In the genomic region with DNA sequence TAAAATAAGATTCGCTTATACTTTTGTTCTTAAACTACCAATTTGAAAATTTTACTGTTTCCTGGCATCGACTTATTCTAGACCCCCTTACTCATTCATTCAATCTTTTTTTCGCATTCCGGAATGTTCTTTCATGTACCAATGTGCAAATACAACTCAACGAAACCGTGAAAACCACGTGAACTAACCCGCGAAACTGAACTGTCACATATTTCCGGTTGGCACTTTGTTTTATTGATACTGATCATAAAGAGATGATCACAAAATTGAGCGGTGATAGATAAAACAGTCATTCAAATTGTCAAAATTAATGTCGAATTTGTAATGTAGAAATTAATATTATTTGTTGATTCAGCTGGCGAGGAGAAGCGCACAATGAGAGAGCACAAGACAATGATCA, we compare ENCODE assay signal across 4 worm cellular contexts.
TF ChIP-seq lines count a peak whose summit lies in the region.

No protein-coding gene starts in this region.

TF ChIP-seq in whole organism, L1 larva, 84 proteins besides CTCF, POLR2A, EP300 and RAD21 (continued from another document):
- TF ChIP-seq swsn-7 (tag; optimal IDR thresholded peaks at IDR 0.05; lab: Kevin White, UChicago) = no peak
- peak; percentile 57 for TF ChIP-seq nhr-20 (tag; optimal IDR thresholded peaks at IDR 0.05; lab: Kevin White, UChicago)
- TF ChIP-seq nhr-90 (tag; optimal IDR thresholded peaks at IDR 0.05; lab: Kevin White, UChicago; ENCODE audit: poor library complexity) = peak; percentile 34
- no peak for TF ChIP-seq unc-130 (tag; optimal IDR thresholded peaks at IDR 0.05; lab: Kevin White, UChicago)
- no peak for TF ChIP-seq nhr-77 (tag; optimal IDR thresholded peaks at IDR 0.05; lab: Kevin White, UChicago)
TF ChIP-seq in whole organism, L1 larva: peak in this region for 9.

TF ChIP-seq in whole organism, L2 larva, 48 proteins besides CTCF, POLR2A, EP300 and RAD21 (continued from another document):
- TF ChIP-seq elt-3 (tag; optimal IDR thresholded peaks at IDR 0.05; lab: Kevin White, UChicago) (no peak), nhr-21 (tag; optimal IDR thresholded peaks at IDR 0.05; lab: Kevin White, UChicago) (peak; percentile 16), sma-3 (GFP tag; optimal IDR thresholded peaks at IDR 0.05; lab: Kevin White, UChicago) (no peak), zag-1 (tag; optimal IDR thresholded peaks at IDR 0.05; lab: Kevin White, UChicago) (no peak), skn-1 (tag; optimal IDR thresholded peaks at IDR 0.05; lab: Kevin White, UChicago) (no peak), lin-11 (tag; optimal IDR thresholded peaks at IDR 0.05; lab: Kevin White, UChicago) (no peak), lin-13 (GFP tag; optimal IDR thresholded peaks at IDR 0.05; lab: Kevin White, UChicago) (no peak), elt-1 (tag; optimal IDR thresholded peaks at IDR 0.05; lab: Kevin White, UChicago) (no peak), ceh-16 (tag; optimal IDR thresholded peaks at IDR 0.05; lab: Kevin White, UChicago) (no peak), crh-2 (tag; optimal IDR thresholded peaks at IDR 0.05; lab: Kevin White, UChicago) (peak; percentile 51), nhr-12 (tag; optimal IDR thresholded peaks at IDR 0.05; lab: Kevin White, UChicago) (no peak), fos-1 (tag; optimal IDR thresholded peaks at IDR 0.05; lab: Kevin White, UChicago) (peak; percentile 13), nhr-129 (tag; optimal IDR thresholded peaks at IDR 0.05; lab: Kevin White, UChicago) (no peak), ztf-11 (tag; optimal IDR thresholded peaks at IDR 0.05; lab: Kevin White, UChicago) (no peak), sem-4 (tag; optimal IDR thresholded peaks at IDR 0.05; lab: Kevin White, UChicago) (no peak), nhr-237 (tag; optimal IDR thresholded peaks at IDR 0.05; lab: Kevin White, UChicago) (no peak), dmd-4 (tag; optimal IDR thresholded peaks at IDR 0.05; lab: Kevin White, UChicago) (no peak)

TF ChIP-seq in whole organism, L4 larva, 104 proteins besides CTCF, POLR2A, EP300 and RAD21 (continued from another document):
- peak; percentile 26 for TF ChIP-seq nhr-77 (tag; optimal IDR thresholded peaks at IDR 0.05; lab: Kevin White, UChicago)
- TF ChIP-seq php-3 (GFP tag; IDR thresholded peaks at IDR 0.05; lab: Robert Waterston, UW) = peak; percentile 93
- peak; percentile 8 to 55 for TF ChIP-seq mdl-1 (tag; optimal IDR thresholded peaks at IDR 0.05; lab: Kevin White, UChicago)
- no peak for TF ChIP-seq zip-2 (tag; optimal IDR thresholded peaks at IDR 0.05; lab: Kevin White, UChicago)
- TF ChIP-seq unc-62 (GFP tag; optimal IDR thresholded peaks at IDR 0.05 in 1 of 2; lab: Kevin White, UChicago) = peak; percentile 54 to 70
- TF ChIP-seq unc-62 (tag; optimal IDR thresholded peaks at IDR 0.05; lab: Kevin White, UChicago) = no peak
- no peak for TF ChIP-seq mes-2 (tag; optimal IDR thresholded peaks at IDR 0.05; lab: Kevin White, UChicago; ENCODE audit: poor library complexity, severe bottlenecking)
- TF ChIP-seq nhr-76 (tag; optimal IDR thresholded peaks at IDR 0.05; lab: Kevin White, UChicago) = no peak
- TF ChIP-seq zip-11 (GFP tag; IDR thresholded peaks at IDR 0.05; lab: Robert Waterston, UW) = no peak
- TF ChIP-seq zfp-3 (GFP tag; conservative IDR thresholded peaks at IDR 0.05; lab: Robert Waterston, UW) = no peak
- no peak for TF ChIP-seq jun-1 (tag; optimal IDR thresholded peaks at IDR 0.05; lab: Kevin White, UChicago)
- peak in 1 of 2 experiments; percentile 35 for TF ChIP-seq daf-16 (GFP tag; optimal IDR thresholded peaks at IDR 0.05; lab: Kevin White, UChicago)
- TF ChIP-seq daf-16 (tag; optimal IDR thresholded peaks at IDR 0.05; lab: Kevin White, UChicago) = peak; percentile 86
- TF ChIP-seq saeg-2 (GFP tag; IDR thresholded peaks at IDR 0.05; lab: Robert Waterston, UW) = no peak
- TF ChIP-seq nhr-102 (tag; optimal IDR thresholded peaks at IDR 0.05; lab: Kevin White, UChicago) = peak; percentile 47
- TF ChIP-seq nhr-48 (tag; optimal IDR thresholded peaks at IDR 0.05; lab: Kevin White, UChicago) = peak; percentile 82
- TF ChIP-seq madf-5 (GFP tag; IDR thresholded peaks at IDR 0.05; lab: Robert Waterston, UW) = no peak
- peak; percentile 94 for TF ChIP-seq mxl-2 (GFP tag; conservative IDR thresholded peaks at IDR 0.05; lab: Robert Waterston, UW)

TF ChIP-seq in whole organism, young adult, 124 proteins besides CTCF, POLR2A, EP300 and RAD21 (continued from another document):
- TF ChIP-seq snpc-4 (GFP tag; optimal IDR thresholded peaks at IDR 0.05; lab: Kevin White, UChicago) = no peak
- peak in 1 of 4 experiments; percentile 8 for TF ChIP-seq snpc-4 (tag; optimal IDR thresholded peaks at IDR 0.05; lab: Kevin White, UChicago)
- no peak for TF ChIP-seq lin-35 (GFP tag; optimal IDR thresholded peaks at IDR 0.05; lab: Kevin White, UChicago)
- no peak for TF ChIP-seq ets-4 (GFP tag; optimal IDR thresholded peaks at IDR 0.05; lab: Kevin White, UChicago)
- TF ChIP-seq ztf-28 (GFP tag; IDR thresholded peaks at IDR 0.05; lab: Robert Waterston, UW) = no peak
- TF ChIP-seq hlh-26 (GFP tag; conservative IDR thresholded peaks at IDR 0.05; lab: Robert Waterston, UW) = no peak
- 0 out of 2 replicates have a peak, but pooled peaks have one; percentile 22 for TF ChIP-seq hsf-1 (GFP tag; IDR thresholded peaks at IDR 0.05; lab: Robert Waterston, UW)
- no peak for TF ChIP-seq athp-1 (tag; optimal IDR thresholded peaks at IDR 0.05; lab: Kevin White, UChicago)
- TF ChIP-seq F37B4.10 (GFP tag; IDR thresholded peaks at IDR 0.05; lab: Robert Waterston, UW) = no peak
- TF ChIP-seq rec-8 (tag; optimal IDR thresholded peaks at IDR 0.05; lab: Kevin White, UChicago) = no peak
- no peak for TF ChIP-seq mel-28 (tag; optimal IDR thresholded peaks at IDR 0.05; lab: Kevin White, UChicago; ENCODE audit: borderline replicate concordance)
- peak; percentile 66 for TF ChIP-seq nhr-80 (tag; optimal IDR thresholded peaks at IDR 0.05; lab: Kevin White, UChicago)
- no peak for TF ChIP-seq ceh-27 (GFP tag; optimal IDR thresholded peaks at IDR 0.05; lab: Kevin White, UChicago)
- no peak for TF ChIP-seq mxl-1 (tag; optimal IDR thresholded peaks at IDR 0.05; lab: Kevin White, UChicago)
- no peak for TF ChIP-seq egrh-3 (GFP tag; IDR thresholded peaks at IDR 0.05; lab: Robert Waterston, UW)
- no peak for TF ChIP-seq zfh-2 (GFP tag; conservative IDR thresholded peaks at IDR 0.05; lab: Robert Waterston, UW)
- TF ChIP-seq tlf-1 (GFP tag; optimal IDR thresholded peaks at IDR 0.05; lab: Kevin White, UChicago) = no peak
- no peak for TF ChIP-seq ZK185.1 (tag; optimal IDR thresholded peaks at IDR 0.05; lab: Kevin White, UChicago; ENCODE audit: poor library complexity, severe bottlenecking)
- no peak for TF ChIP-seq sptf-2 (GFP tag; optimal IDR thresholded peaks at IDR 0.05; lab: Kevin White, UChicago)
- no peak for TF ChIP-seq D2030.7 (GFP tag; IDR thresholded peaks at IDR 0.05; lab: Robert Waterston, UW)
- TF ChIP-seq ztf-22 (GFP tag; optimal IDR thresholded peaks at IDR 0.05; lab: Kevin White, UChicago) = no peak
- no peak for TF ChIP-seq fkh-3 (tag; optimal IDR thresholded peaks at IDR 0.05; lab: Kevin White, UChicago)
- TF ChIP-seq nfyb-1 (GFP tag; IDR thresholded peaks at IDR 0.05; lab: Robert Waterston, UW) = no peak
- TF ChIP-seq ztf-26 (tag; optimal IDR thresholded peaks at IDR 0.05; lab: Kevin White, UChicago) = no peak
- TF ChIP-seq Y56A3A.18 (GFP tag; IDR thresholded peaks at IDR 0.05; lab: Robert Waterston, UW) = no peak
- no peak for TF ChIP-seq mes-4 (tag; optimal IDR thresholded peaks at IDR 0.05; lab: Kevin White, UChicago)
- no peak for TF ChIP-seq akir-1 (GFP tag; optimal IDR thresholded peaks at IDR 0.05; lab: Kevin White, UChicago)
- no peak for TF ChIP-seq ceh-58 (GFP tag; IDR thresholded peaks at IDR 0.05; lab: Robert Waterston, UW)
- no peak for TF ChIP-seq madf-8 (GFP tag; conservative IDR thresholded peaks at IDR 0.05; lab: Robert Waterston, UW)
- no peak for TF ChIP-seq cebp-1 (GFP tag; IDR thresholded peaks at IDR 0.05; lab: Robert Waterston, UW)
- peak; percentile 7 for TF ChIP-seq cebp-1 (tag; optimal IDR thresholded peaks at IDR 0.05; lab: Kevin White, UChicago)
- no peak for TF ChIP-seq dox-1 (GFP tag; IDR thresholded peaks at IDR 0.05; lab: Robert Waterston, UW)
- no peak for TF ChIP-seq somi-1 (GFP tag; optimal IDR thresholded peaks at IDR 0.05; lab: Kevin White, UChicago)
- TF ChIP-seq ztf-18 (tag; optimal IDR thresholded peaks at IDR 0.05; lab: Kevin White, UChicago) = no peak
